Worm (Caenorhabditis elegans) whole organism, L3 larva: ENCODE data around the gene F46B6.4.

Experiments
- R02D3.7 ChIP-seq: fragments of 150-350 bp; optimal IDR thresholded peaks from 2 replicates; lab custom pipeline; 2014; ENCODE audit warnings: missing biosample characterization, missing genetic modification characterization
- ama-1 ChIP-seq: fragments of 150-350 bp; optimal IDR thresholded peaks from 2 replicates; lab custom pipeline; 2018
- ceh-82 ChIP-seq: fragments of 150-350 bp; optimal IDR thresholded peaks from 2 replicates; lab custom pipeline; 2014; ENCODE audit warnings: missing biosample characterization, missing genetic modification characterization
- nhr-11 ChIP-seq: fragments of 150-350 bp; optimal IDR thresholded peaks from 2 replicates; lab custom pipeline; 2014; ENCODE audit warnings: missing biosample characterization, missing genetic modification characterization
- nhr-23 ChIP-seq: fragments of 150-350 bp; optimal IDR thresholded peaks from 2 replicates; lab custom pipeline; 2014; ENCODE audit warnings: missing biosample characterization, missing genetic modification reagents, missing genetic modification characterization
- nhr-237 ChIP-seq: fragments of 150-350 bp; optimal IDR thresholded peaks from 2 replicates; lab custom pipeline; 2014; ENCODE audit warnings: missing biosample characterization, missing genetic modification characterization
- nhr-67 ChIP-seq: fragments of 150-350 bp; optimal IDR thresholded peaks from 2 replicates; lab custom pipeline; 2014; ENCODE audit warnings: missing biosample characterization, missing genetic modification characterization
- pqm-1 ChIP-seq: fragments of 150-350 bp; optimal IDR thresholded peaks from 2 replicates; lab custom pipeline; 2017; ENCODE audit warnings: missing biosample characterization, missing genetic modification characterization, inconsistent platforms
- skn-1 ChIP-seq: fragments of 150-350 bp; optimal IDR thresholded peaks from 2 replicates; lab custom pipeline; 2014; ENCODE audit warnings: missing biosample characterization, missing genetic modification characterization
- snpc-4 ChIP-seq: fragments of 150-350 bp; optimal IDR thresholded peaks from 2 replicates; lab custom pipeline; 2014; ENCODE audit warnings: missing biosample characterization, missing genetic modification characterization
- unc-39 ChIP-seq: sonication (generic microtip); optimal IDR thresholded peaks from 4 replicates; lab custom pipeline; 2017; ENCODE audit warnings: missing biosample characterization, missing genetic modification characterization

DNA sequence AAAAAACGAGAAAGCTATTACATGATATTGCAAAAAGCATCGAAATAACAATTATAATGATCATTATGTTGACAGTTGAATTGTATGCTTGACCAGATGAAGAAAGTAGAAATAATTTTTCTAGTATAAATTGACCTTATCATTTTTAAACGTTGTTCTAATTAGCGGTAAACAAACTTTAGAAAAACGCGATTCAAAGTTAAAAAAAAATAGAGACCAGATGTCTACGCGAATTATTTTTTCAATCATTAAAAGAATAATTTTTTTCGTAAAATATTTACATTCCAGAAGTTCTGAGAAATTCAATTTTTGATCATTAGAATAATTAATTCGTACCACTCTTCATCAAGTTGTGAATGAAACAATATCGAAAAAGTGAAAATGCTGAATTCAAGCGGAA, 22.6 kb upstream of the F46B6.4 start, which contains the start of gene F46B6.10:
- TF ChIP-seq skn-1 (no peak), nhr-11 (no peak), R02D3.7 (tag; lab: Kevin White, UChicago) (no peak), nhr-67 (tag; lab: Kevin White, UChicago) (no peak), pqm-1 (tag; lab: Kevin White, UChicago) (no peak), snpc-4 (tag; lab: Kevin White, UChicago) (no peak), ama-1 (lab: Kevin White, UChicago) (no peak), nhr-237 (tag; lab: Kevin White, UChicago) (no peak), nhr-23 (tag; lab: Kevin White, UChicago) (no peak), unc-39 (tag; lab: Kevin White, UChicago) (no peak), ceh-82 (tag; lab: Kevin White, UChicago) (no peak)
